Worm (Caenorhabditis elegans): ENCODE measurements around the gene ccm-2.

DNA sequence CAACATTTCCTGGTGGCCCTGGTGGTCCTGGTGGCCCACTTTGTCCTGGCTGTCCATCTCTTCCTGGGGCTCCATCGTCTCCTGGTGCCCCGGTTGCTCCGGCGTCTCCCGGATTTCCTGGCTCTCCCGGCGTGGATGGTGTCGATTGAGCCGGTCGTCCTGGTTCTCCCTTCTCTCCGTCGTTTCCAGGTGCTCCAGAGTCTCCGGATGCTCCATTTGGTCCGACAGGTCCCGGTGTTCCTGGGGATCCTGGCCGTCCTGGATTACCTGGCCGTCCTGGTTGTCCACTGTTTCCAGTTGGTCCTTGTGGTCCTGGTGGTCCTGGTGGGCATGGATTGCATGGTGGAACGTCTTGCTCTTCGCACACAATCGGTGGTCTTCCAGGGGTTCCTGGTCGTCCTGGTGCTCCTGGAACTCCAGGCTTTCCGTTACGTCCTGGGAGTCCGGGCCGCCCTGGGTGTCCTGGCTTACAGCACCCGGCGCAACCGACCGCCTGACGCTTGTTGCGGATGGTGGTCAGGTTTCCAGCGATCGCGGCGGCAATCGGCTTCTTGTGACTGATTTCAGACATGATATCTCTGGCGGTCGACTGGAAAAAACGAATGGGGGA, 15.9 kb upstream of the ccm-2 start:
- no peak for TF ChIP-seq Y56A3A.18 (GFP tag; IDR thresholded peaks at IDR 0.05)
- TF ChIP-seq hsf-1 (GFP tag; IDR thresholded peaks at IDR 0.05): no peak
- no peak for TF ChIP-seq pha-4 (tag; optimal IDR thresholded peaks at IDR 0.05)
- TF ChIP-seq mxl-1 (tag; optimal IDR thresholded peaks at IDR 0.05): no peak

Measured in whole organism, young adult.